Worm (Caenorhabditis elegans) whole organism, L4 larva: ENCODE results near the gene srt-73.

Source experiments
- T26A8.4 ChIP-seq: fragments of 200-800 bp; sonication (Bioruptor generic); IDR thresholded peaks from 2 replicates; pipeline ENCODE4 v1.3.6; 2022; ENCODE audit warnings: missing genetic modification characterization, missing compliant biosample characterization
- ces-1 ChIP-seq: fragments of 150-350 bp; sonication (generic microtip); optimal IDR thresholded peaks from 4 replicates; lab custom pipeline; 2014; ENCODE audit warnings: missing biosample characterization, missing genetic modification reagents, missing genetic modification characterization
- dmd-8 ChIP-seq: fragments of 200-800 bp; sonication (Bioruptor generic); IDR thresholded peaks from 2 replicates; pipeline ENCODE4 v1.3.6; 2022; ENCODE audit warnings: missing genetic modification characterization, missing compliant biosample characterization
- lim-7 ChIP-seq: fragments of 200-800 bp; sonication (Bioruptor generic); IDR thresholded peaks from 2 replicates; pipeline ENCODE4 v1.3.6; 2022; ENCODE audit warnings: missing genetic modification characterization, missing compliant biosample characterization
- nhr-25 ChIP-seq: sonication (generic microtip); optimal IDR thresholded peaks from 2 replicates; lab custom pipeline; 2017; ENCODE audit warnings: missing genetic modification characterization, mild to moderate bottlenecking, missing compliant biosample characterization, antibody characterized with exemption, moderate library complexity, borderline replicate concordance; ENCODE audit not compliant: insufficient read depth
- nhr-28 ChIP-seq: fragments of 150-350 bp; optimal IDR thresholded peaks from 2 replicates; lab custom pipeline; 2014; ENCODE audit warnings: missing biosample characterization, missing genetic modification characterization
- pha-4 ChIP-seq, 2 experiments: fragments of 150-350 bp in 1 of 2; fragments of 200-800 bp in 1 of 2; sonication (Bioruptor generic) in 1 of 2; IDR thresholded peaks in 1 of 2; optimal IDR thresholded peaks in 1 of 2; 2 replicates each; pipeline versions ENCODE4 v1.3.6 to Lab custom; 2014 to 2022; ENCODE audit warnings: missing genetic modification characterization in 2 of 2, missing genetic modification reagents in 2 of 2, missing biosample characterization in 1 of 2, missing compliant biosample characterization in 1 of 2
- skn-1 ChIP-seq: fragments of 150-350 bp; optimal IDR thresholded peaks from 2 replicates; lab custom pipeline; 2014; ENCODE audit warnings: missing biosample characterization, missing genetic modification characterization

DNA sequence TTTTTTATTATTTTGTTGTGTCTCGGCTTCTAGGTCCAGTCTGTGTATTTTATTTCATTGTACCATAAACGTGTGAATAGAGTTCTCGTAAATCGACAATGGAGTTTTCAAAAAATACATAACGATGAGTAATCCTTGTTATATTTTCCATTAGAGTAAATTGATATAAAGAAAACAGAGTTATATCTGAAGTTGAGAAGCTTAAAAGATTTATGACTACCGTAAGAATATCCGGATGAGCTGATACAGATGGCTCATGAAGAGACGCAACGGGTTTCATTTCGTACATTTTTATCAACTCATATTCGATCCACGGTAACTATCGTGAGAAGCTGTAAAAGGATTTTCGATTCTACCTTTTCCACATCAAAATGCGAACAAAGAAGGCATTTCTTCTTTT is 48.7 kb downstream of the srt-73 start, which contains the start of gene gcy-8:
- TF ChIP-seq T26A8.4 (GFP tag; lab: Robert Waterston, UW) (no peak), ces-1 (GFP tag; lab: Kevin White, UChicago) (no peak), skn-1 (tag; lab: Kevin White, UChicago) (no peak), nhr-25 (tag; lab: Kevin White, UChicago) (no peak), lim-7 (no peak), dmd-8 (no peak), pha-4 (GFP tag; IDR thresholded peaks at IDR 0.05; lab: Robert Waterston, UW) (no peak), pha-4 (tag; optimal IDR thresholded peaks at IDR 0.05; lab: Kevin White, UChicago) (no peak), nhr-28 (tag; lab: Kevin White, UChicago) (no peak)
